Comparison of ENCODE assay signal across 1 fruit fly cellular context in genomic region chr3L:882236-882891, dm6.
TF ChIP-seq lines count a peak whose summit lies in the region.

No protein-coding gene starts in this region.

TF ChIP-seq in whole organism, embryonic, 481 proteins besides CTCF, POLR2A, EP300 and RAD21 (continued from another document):
- no peak for TF ChIP-seq fru (optimal IDR thresholded peaks at IDR 0.05; lab: Kevin White, UChicago)
- TF ChIP-seq stwl (tag; optimal IDR thresholded peaks at IDR 0.05; lab: Kevin White, UChicago) = no peak
- TF ChIP-seq stc (GFP tag; IDR thresholded peaks at IDR 0.05; lab: Robert Waterston, UW) = peak; percentile 49; the same call in 1 of the 2 replicates
- peak; percentile 42 for TF ChIP-seq grau (tag; optimal IDR thresholded peaks at IDR 0.05; lab: Kevin White, UChicago)
- peak; percentile 44 for TF ChIP-seq CG9727 (GFP tag; optimal IDR thresholded peaks at IDR 0.05; lab: Kevin White, UChicago)
- 0 out of 2 replicates have a peak, but pooled peaks have one; percentile 30 for TF ChIP-seq CG6689 (GFP tag; IDR thresholded peaks at IDR 0.05; lab: Robert Waterston, UW)
- TF ChIP-seq CG14710 (tag; optimal IDR thresholded peaks at IDR 0.05; lab: Kevin White, UChicago) = peak; percentile 2
- no peak for TF ChIP-seq Hmx (GFP tag; optimal IDR thresholded peaks at IDR 0.05; lab: Kevin White, UChicago)
- peak; percentile 46 for TF ChIP-seq lab (GFP tag; optimal IDR thresholded peaks at IDR 0.05; lab: Kevin White, UChicago)
- TF ChIP-seq dmrt99B (tag; optimal IDR thresholded peaks at IDR 0.05; lab: Kevin White, UChicago) = peak; percentile 58
- peak; percentile 13 for TF ChIP-seq CG6254 (GFP tag; optimal IDR thresholded peaks at IDR 0.05; lab: Kevin White, UChicago)
- TF ChIP-seq Pdp1 (GFP tag; optimal IDR thresholded peaks at IDR 0.05; lab: Kevin White, UChicago) = peak in 1 of 2 experiments; percentile 81
- TF ChIP-seq repo (GFP tag; optimal IDR thresholded peaks at IDR 0.05; lab: Kevin White, UChicago) = no peak
- TF ChIP-seq CG11504 (tag; optimal IDR thresholded peaks at IDR 0.05; lab: Kevin White, UChicago) = peak; percentile 59
- TF ChIP-seq CG32532 (GFP tag; IDR thresholded peaks at IDR 0.05; lab: Robert Waterston, UW) = 0 out of 2 replicates have a peak, but pooled peaks have one; percentile 8
- TF ChIP-seq dpn (GFP tag; optimal IDR thresholded peaks at IDR 0.05; lab: Kevin White, UChicago) = no peak
- no peak for TF ChIP-seq CG9932 (GFP tag; IDR thresholded peaks at IDR 0.05; lab: Robert Waterston, UW)
- TF ChIP-seq CG9817 (tag; optimal IDR thresholded peaks at IDR 0.05; lab: Kevin White, UChicago) = peak; percentile 13
- 0 out of 2 replicates have a peak, but pooled peaks have one; percentile 30 for TF ChIP-seq HLH3B (GFP tag; IDR thresholded peaks at IDR 0.05; lab: Robert Waterston, UW)
- TF ChIP-seq gem (tag; optimal IDR thresholded peaks at IDR 0.05; lab: Kevin White, UChicago) = peak; percentile 54
- no peak for TF ChIP-seq NC2β (GFP tag; optimal IDR thresholded peaks at IDR 0.05; lab: Kevin White, UChicago)
- peak in 1 of 2 experiments; percentile 54 for TF ChIP-seq Hr78 (GFP tag; optimal IDR thresholded peaks at IDR 0.05; lab: Kevin White, UChicago)
- peak; percentile 32; the same call in 1 of the 2 replicates for TF ChIP-seq lmd (GFP tag; IDR thresholded peaks at IDR 0.05; lab: Robert Waterston, UW)
- no peak for TF ChIP-seq CG10274 (GFP tag; optimal IDR thresholded peaks at IDR 0.05; lab: Kevin White, UChicago)
- TF ChIP-seq tap (tag; optimal IDR thresholded peaks at IDR 0.05; lab: Kevin White, UChicago) = peak; percentile 50
- TF ChIP-seq CG6813 (GFP tag; optimal IDR thresholded peaks at IDR 0.05; lab: Kevin White, UChicago) = peak; percentile 40
- TF ChIP-seq CG31441 (GFP tag; IDR thresholded peaks at IDR 0.05; lab: Robert Waterston, UW) = peak; percentile 58; the same call in 1 of the 2 replicates
- peak; percentile 20; the same call in 1 of the 2 replicates for TF ChIP-seq sisA (GFP tag; IDR thresholded peaks at IDR 0.05; lab: Robert Waterston, UW)
- TF ChIP-seq CG17359 (tag; optimal IDR thresholded peaks at IDR 0.05; lab: Kevin White, UChicago) = peak; percentile 39
- TF ChIP-seq CG6654 (GFP tag; optimal IDR thresholded peaks at IDR 0.05; lab: Kevin White, UChicago) = peak; percentile 15
- peak; percentile 19 for TF ChIP-seq CG15696 (tag; optimal IDR thresholded peaks at IDR 0.05; lab: Kevin White, UChicago)
- TF ChIP-seq TFAM (GFP tag; optimal IDR thresholded peaks at IDR 0.05; lab: Kevin White, UChicago) = no peak
- peak; percentile 26 for TF ChIP-seq fd96Cb (tag; optimal IDR thresholded peaks at IDR 0.05; lab: Kevin White, UChicago)
- TF ChIP-seq CG7839 (tag; optimal IDR thresholded peaks at IDR 0.05; lab: Kevin White, UChicago) = peak; percentile 58
- peak; percentile 57 for TF ChIP-seq Ptx1 (GFP tag; IDR thresholded peaks at IDR 0.05; lab: Robert Waterston, UW)
- no peak for TF ChIP-seq CG10321 (GFP tag; IDR thresholded peaks at IDR 0.05; lab: Robert Waterston, UW)
- TF ChIP-seq CG8290 (GFP tag; optimal IDR thresholded peaks at IDR 0.05; lab: Kevin White, UChicago) = peak; percentile 73
- TF ChIP-seq CG8290 (tag; optimal IDR thresholded peaks at IDR 0.05; lab: Kevin White, UChicago) = peak in 1 of 2 experiments; percentile 32
- no peak for TF ChIP-seq exex (tag; optimal IDR thresholded peaks at IDR 0.05; lab: Kevin White, UChicago)
- TF ChIP-seq CG18599 (GFP tag; optimal IDR thresholded peaks at IDR 0.05; lab: Kevin White, UChicago) = peak; percentile 71
- TF ChIP-seq Rfx (GFP tag; IDR thresholded peaks at IDR 0.05; lab: Robert Waterston, UW) = peak; percentile 33
- TF ChIP-seq CG16779 (GFP tag; IDR thresholded peaks at IDR 0.05; lab: Robert Waterston, UW) = no peak
- TF ChIP-seq ara (GFP tag; IDR thresholded peaks at IDR 0.05; lab: Robert Waterston, UW) = no peak
- TF ChIP-seq zf30C (GFP tag; optimal IDR thresholded peaks at IDR 0.05; lab: Kevin White, UChicago) = no peak
- no peak for TF ChIP-seq Mad (GFP tag; optimal IDR thresholded peaks at IDR 0.05; lab: Kevin White, UChicago)
- TF ChIP-seq CG2678 (tag; optimal IDR thresholded peaks at IDR 0.05; lab: Kevin White, UChicago) = peak; percentile 70
- TF ChIP-seq tna (GFP tag; IDR thresholded peaks at IDR 0.05; lab: Robert Waterston, UW; ENCODE audit: partially characterized antibody) = no peak
- TF ChIP-seq phol (tag; optimal IDR thresholded peaks at IDR 0.05; lab: Kevin White, UChicago) = peak; percentile 52
- no peak for TF ChIP-seq CG34376 (GFP tag; optimal IDR thresholded peaks at IDR 0.05; lab: Kevin White, UChicago)
- no peak for TF ChIP-seq CG1233 (GFP tag; optimal IDR thresholded peaks at IDR 0.05; lab: Kevin White, UChicago)
- peak; percentile 20 for TF ChIP-seq Sox100B (GFP tag; optimal IDR thresholded peaks at IDR 0.05; lab: Kevin White, UChicago)
- peak; percentile 45 for TF ChIP-seq CG18262 (tag; optimal IDR thresholded peaks at IDR 0.05; lab: Kevin White, UChicago)
- TF ChIP-seq CG6854 (GFP tag; optimal IDR thresholded peaks at IDR 0.05; lab: Kevin White, UChicago) = peak; percentile 16
- TF ChIP-seq Ets65A (GFP tag; lab: Kevin White, UChicago) = no peak
- TF ChIP-seq Lpt (GFP tag; optimal IDR thresholded peaks at IDR 0.05; lab: Kevin White, UChicago) = no peak
- TF ChIP-seq CG4424 (GFP tag; optimal IDR thresholded peaks at IDR 0.05; lab: Kevin White, UChicago) = peak; percentile 23
